Worm (Caenorhabditis elegans) whole organism, late embryonic: ENCODE data around the gene F53C3.4.

Source experiments
- C08G9.2 ChIP-seq: sonication (generic microtip); optimal IDR thresholded peaks from 2 replicates; lab custom pipeline; 2016; ENCODE audit warnings: mild to moderate bottlenecking, missing genetic modification characterization, moderate library complexity, missing compliant biosample characterization
- C38D4.7 ChIP-seq: fragments of 200-800 bp; sonication (Bioruptor generic); optimal IDR thresholded peaks from 2 replicates; lab custom pipeline; 2018; ENCODE audit warnings: mild to moderate bottlenecking, missing genetic modification characterization, moderate library complexity, missing compliant biosample characterization
- F13H6.1 ChIP-seq: sonication (generic microtip); optimal IDR thresholded peaks from 2 replicates; lab custom pipeline; 2016; ENCODE audit warnings: missing genetic modification characterization, missing compliant biosample characterization
- Y22D7AL.16 ChIP-seq: sonication (generic microtip); optimal IDR thresholded peaks from 2 replicates; lab custom pipeline; 2016; ENCODE audit warnings: missing genetic modification characterization, missing compliant biosample characterization
- ahr-1 ChIP-seq: sonication (generic microtip); optimal IDR thresholded peaks from 2 replicates; lab custom pipeline; 2016; ENCODE audit warnings: missing genetic modification characterization, missing compliant biosample characterization
- ceh-19 ChIP-seq: fragments of 200-800 bp; sonication (Bioruptor generic); optimal IDR thresholded peaks from 2 replicates; lab custom pipeline; 2018; ENCODE audit warnings: mild to moderate bottlenecking, missing genetic modification characterization, missing compliant biosample characterization
- ceh-24 ChIP-seq: sonication (generic microtip); optimal IDR thresholded peaks from 2 replicates; lab custom pipeline; 2016; ENCODE audit warnings: mild to moderate bottlenecking, missing genetic modification characterization, missing compliant biosample characterization
- ceh-31 ChIP-seq: sonication (generic microtip); optimal IDR thresholded peaks from 2 replicates; lab custom pipeline; 2016; ENCODE audit warnings: missing genetic modification characterization, missing compliant biosample characterization
- ceh-34 ChIP-seq: sonication (generic microtip); optimal IDR thresholded peaks from 2 replicates; lab custom pipeline; 2016; ENCODE audit warnings: mild to moderate bottlenecking, missing genetic modification characterization, missing compliant biosample characterization
- ceh-45 ChIP-seq: fragments of 200-800 bp; sonication (Bioruptor generic); IDR thresholded peaks from 2 replicates; pipeline ENCODE4 v1.3.6; 2022; ENCODE audit warnings: missing genetic modification reagents, missing genetic modification characterization, missing compliant biosample characterization
- ceh-6 ChIP-seq: fragments of 200-800 bp; sonication (Bioruptor generic); optimal IDR thresholded peaks from 2 replicates; lab custom pipeline; 2018; ENCODE audit warnings: mild to moderate bottlenecking, missing genetic modification characterization, missing compliant biosample characterization
- che-1 ChIP-seq: sonication (generic microtip); optimal IDR thresholded peaks from 2 replicates; lab custom pipeline; 2016; ENCODE audit warnings: mild to moderate bottlenecking, missing genetic modification characterization, missing compliant biosample characterization
- dmd-4 ChIP-seq: sonication (generic microtip); optimal IDR thresholded peaks from 2 replicates; lab custom pipeline; 2016; ENCODE audit warnings: borderline replicate concordance, missing genetic modification characterization, missing compliant biosample characterization
- elt-4 ChIP-seq: sonication (generic microtip); optimal IDR thresholded peaks from 2 replicates; lab custom pipeline; 2016; ENCODE audit warnings: missing genetic modification characterization, missing compliant biosample characterization
- eyg-1 ChIP-seq: sonication (generic microtip); optimal IDR thresholded peaks from 2 replicates; lab custom pipeline; 2016; ENCODE audit warnings: missing genotype, missing genetic modification characterization, missing compliant biosample characterization
- fax-1 ChIP-seq: sonication (generic microtip); optimal IDR thresholded peaks from 2 replicates; lab custom pipeline; 2016; ENCODE audit warnings: missing genotype, missing genetic modification characterization, missing compliant biosample characterization
- gmeb-2 ChIP-seq: sonication (generic microtip); optimal IDR thresholded peaks from 2 replicates; lab custom pipeline; 2016; ENCODE audit warnings: missing genetic modification characterization, inconsistent platforms, missing compliant biosample characterization
- hlh-13 ChIP-seq: fragments of 200-800 bp; sonication (Bioruptor generic); optimal IDR thresholded peaks from 2 replicates; lab custom pipeline; 2018; ENCODE audit warnings: mild to moderate bottlenecking, missing genetic modification characterization, missing compliant biosample characterization
- hlh-6 ChIP-seq: sonication (generic microtip); optimal IDR thresholded peaks from 2 replicates; lab custom pipeline; 2016; ENCODE audit warnings: missing genotype, missing genetic modification characterization, missing compliant biosample characterization
- lim-6 ChIP-seq: sonication (generic microtip); optimal IDR thresholded peaks from 2 replicates; lab custom pipeline; 2016; ENCODE audit warnings: missing genetic modification characterization, missing compliant biosample characterization
- nfya-1 ChIP-seq: sonication (generic microtip); optimal IDR thresholded peaks from 2 replicates; lab custom pipeline; 2017; ENCODE audit warnings: missing genetic modification characterization, mild to moderate bottlenecking, missing compliant biosample characterization, antibody characterized with exemption, moderate library complexity
- nhr-232 ChIP-seq: sonication (generic microtip); optimal IDR thresholded peaks from 2 replicates; lab custom pipeline; 2016; ENCODE audit warnings: missing genetic modification characterization, missing compliant biosample characterization
- npax-4 ChIP-seq: sonication (generic microtip); optimal IDR thresholded peaks from 2 replicates; lab custom pipeline; 2016; ENCODE audit warnings: missing genetic modification characterization, missing compliant biosample characterization
- odd-2 ChIP-seq: sonication (generic microtip); optimal IDR thresholded peaks from 2 replicates; lab custom pipeline; 2017; ENCODE audit warnings: antibody characterized with exemption, mild to moderate bottlenecking, missing genetic modification characterization, missing compliant biosample characterization
- pros-1 ChIP-seq: fragments of 150-350 bp; optimal IDR thresholded peaks from 2 replicates; lab custom pipeline; 2014; ENCODE audit warnings: missing biosample characterization, missing genetic modification reagents, missing genetic modification characterization
- ref-2 ChIP-seq: sonication (generic microtip); optimal IDR thresholded peaks from 2 replicates; lab custom pipeline; 2016; ENCODE audit warnings: missing genetic modification characterization, missing compliant biosample characterization
- rnt-1 ChIP-seq: sonication (generic microtip); optimal IDR thresholded peaks from 2 replicates; lab custom pipeline; 2016; ENCODE audit warnings: missing genetic modification characterization, missing compliant biosample characterization
- sdc-2 ChIP-seq: sonication (generic microtip); optimal IDR thresholded peaks from 2 replicates; lab custom pipeline; 2016; ENCODE audit warnings: missing genotype, missing genetic modification characterization, missing compliant biosample characterization
- sox-2 ChIP-seq: fragments of 200-800 bp; sonication (Bioruptor generic); IDR thresholded peaks from 2 replicates; pipeline ENCODE4 v1.3.6; 2022; ENCODE audit warnings: missing genetic modification reagents, missing genetic modification characterization, missing compliant biosample characterization
- sox-4 ChIP-seq: sonication (generic microtip); optimal IDR thresholded peaks from 2 replicates; lab custom pipeline; 2017; ENCODE audit warnings: mild to moderate bottlenecking, missing genetic modification characterization, inconsistent platforms, missing compliant biosample characterization
- tbx-2 ChIP-seq: sonication (generic microtip); optimal IDR thresholded peaks from 2 replicates; lab custom pipeline; 2016; ENCODE audit warnings: missing genetic modification characterization, missing compliant biosample characterization
- ttx-3 ChIP-seq: sonication (generic microtip); optimal IDR thresholded peaks from 2 replicates; lab custom pipeline; 2016; ENCODE audit warnings: missing genetic modification reagents, missing genetic modification characterization, missing compliant biosample characterization
- unc-86 ChIP-seq: sonication (generic microtip); optimal IDR thresholded peaks from 2 replicates; lab custom pipeline; 2016; ENCODE audit warnings: missing genetic modification characterization, missing compliant biosample characterization

Gene F53C3.4

DNA sequence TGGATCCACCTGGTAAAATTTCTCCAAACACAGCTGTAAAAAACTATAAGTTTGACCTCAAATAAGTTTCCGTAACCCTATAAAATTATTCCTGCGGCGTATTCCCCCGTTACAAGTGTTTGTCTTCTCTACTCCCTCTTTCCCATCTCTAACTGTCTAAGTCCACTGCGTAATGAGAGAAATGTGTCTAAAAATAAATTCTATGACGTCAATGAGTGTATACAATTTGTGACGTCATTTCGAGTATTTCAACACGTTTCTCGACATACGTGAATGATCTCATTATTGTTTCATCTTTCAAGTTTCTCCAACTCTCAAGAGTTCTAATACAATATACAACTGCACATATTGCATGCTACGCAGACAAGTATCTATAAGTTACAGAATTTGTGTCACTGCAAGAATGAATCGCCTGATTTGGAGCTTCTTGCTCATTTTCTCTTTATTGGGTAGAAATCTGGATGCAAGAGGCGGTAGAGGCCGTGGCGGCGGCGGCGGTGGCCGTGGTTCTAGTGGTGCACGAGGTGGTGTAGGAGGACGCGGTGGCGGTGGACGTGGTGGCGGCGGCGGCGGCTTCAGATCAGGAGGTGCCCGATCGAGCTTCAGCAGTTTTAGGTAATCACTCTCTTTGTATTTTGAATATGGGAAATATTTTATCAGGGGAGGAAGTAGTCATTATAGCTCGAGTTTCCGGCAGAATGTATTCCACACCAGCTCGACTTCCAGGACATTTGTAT, 3.3 kb upstream of the F53C3.4 start, which contains the start of gene F53C3.6 (continued):
- TF ChIP-seq sdc-2 (tag; lab: Kevin White, UChicago) (peak; percentile 20), tbx-2 (tag; lab: Kevin White, UChicago) (peak; percentile 40), F13H6.1 (no peak), sox-4 (tag; lab: Kevin White, UChicago) (no peak), pros-1 (tag; lab: Kevin White, UChicago) (no peak), odd-2 (tag; lab: Kevin White, UChicago) (no peak), ceh-31 (tag; lab: Kevin White, UChicago) (peak; percentile 55)

DNA sequence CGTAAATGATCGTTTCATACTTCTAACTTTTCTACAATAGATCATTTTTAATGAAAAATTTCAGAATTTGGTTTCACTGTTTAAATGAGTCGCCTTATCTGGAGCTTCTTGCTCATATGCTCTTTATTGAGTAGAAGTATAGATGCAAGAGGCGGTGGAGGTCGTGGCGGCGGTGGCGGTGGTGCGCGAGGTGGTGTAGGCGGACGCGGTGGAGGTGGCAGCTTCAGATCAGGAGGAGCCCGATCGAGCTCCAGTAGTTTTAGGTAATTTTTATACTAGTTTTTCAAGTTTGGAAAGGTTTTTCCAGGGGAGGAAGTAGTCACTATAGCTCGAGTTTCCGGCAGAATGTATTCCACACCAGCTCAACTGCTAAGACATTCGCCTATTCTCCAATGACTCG, 1.6 kb downstream of the F53C3.4 start, which contains the start of gene F53C3.3:
TSS of gene F53C3.3 (plus strand) at position 59 of the 400 bp plus-strand sequence.
- TF ChIP-seq ceh-45 (GFP tag; lab: Robert Waterston, UW) (no peak), gmeb-2 (tag; lab: Kevin White, UChicago) (no peak), ceh-34 (no peak), hlh-13 (GFP tag; lab: Kevin White, UChicago) (no peak), fax-1 (no peak), C38D4.7 (GFP tag; lab: Kevin White, UChicago) (no peak), sox-2 (no peak), C08G9.2 (tag; lab: Kevin White, UChicago) (no peak), ref-2 (tag; lab: Kevin White, UChicago) (no peak), dmd-4 (tag; lab: Kevin White, UChicago) (no peak)

DNA sequence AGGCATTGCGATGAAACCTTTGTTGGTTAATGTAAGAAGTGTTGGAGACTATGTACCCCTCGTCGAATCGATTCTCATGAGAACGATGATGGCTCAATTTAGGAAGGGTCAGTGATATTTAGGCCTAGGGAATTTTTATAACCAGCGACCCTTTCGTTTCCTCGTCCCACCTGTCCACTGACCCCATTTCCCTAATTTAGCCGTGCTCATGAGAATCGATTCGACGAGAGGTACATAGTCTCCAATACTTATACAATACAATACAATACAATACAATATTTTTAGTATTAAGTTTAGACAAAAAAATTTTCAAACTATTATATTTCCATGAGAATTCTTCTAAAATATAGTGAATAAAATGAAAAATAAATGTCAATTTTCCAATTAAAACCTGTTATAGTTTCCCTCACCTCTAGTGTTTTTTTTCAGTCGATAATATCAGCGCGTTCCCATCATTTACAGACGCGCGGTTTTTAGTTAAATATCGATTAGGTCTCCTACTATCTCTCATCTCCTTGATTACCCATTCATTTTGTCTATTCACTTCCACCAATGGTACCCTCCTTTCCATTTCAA, 5.5 kb downstream of the F53C3.4 start, which contains the start of the genes F53C3.11 and fbxb-103:
TSS of gene F53C3.11 (minus strand) at position 101 of the 576 bp plus-strand sequence.
TSS of gene fbxb-103 (plus strand) at position 526 of the 576 bp plus-strand sequence.
- TF ChIP-seq eyg-1 (tag; lab: Kevin White, UChicago), result no peak
- TF ChIP-seq ceh-6 (GFP tag; lab: Kevin White, UChicago), result no peak
- TF ChIP-seq ceh-24 (tag; lab: Kevin White, UChicago), result no peak
- TF ChIP-seq C38D4.7 (GFP tag; lab: Kevin White, UChicago), result no peak
- TF ChIP-seq ref-2 (tag; lab: Kevin White, UChicago), result no peak
- TF ChIP-seq Y22D7AL.16 (tag; lab: Kevin White, UChicago), result no peak
- TF ChIP-seq gmeb-2 (tag; lab: Kevin White, UChicago), result no peak
- TF ChIP-seq elt-4, result no peak
- no peak for TF ChIP-seq ceh-45 (GFP tag; lab: Robert Waterston, UW)
- TF ChIP-seq unc-86 (tag; lab: Kevin White, UChicago), result no peak
- TF ChIP-seq ttx-3 (tag; lab: Kevin White, UChicago), result no peak
- TF ChIP-seq ceh-19 (GFP tag; lab: Kevin White, UChicago), result no peak
- no peak for TF ChIP-seq npax-4
- TF ChIP-seq nhr-232 (tag; lab: Kevin White, UChicago), result no peak
- no peak for TF ChIP-seq hlh-6 (tag; lab: Kevin White, UChicago)
- no peak for TF ChIP-seq lim-6 (tag; lab: Kevin White, UChicago)
- TF ChIP-seq che-1, result no peak

DNA sequence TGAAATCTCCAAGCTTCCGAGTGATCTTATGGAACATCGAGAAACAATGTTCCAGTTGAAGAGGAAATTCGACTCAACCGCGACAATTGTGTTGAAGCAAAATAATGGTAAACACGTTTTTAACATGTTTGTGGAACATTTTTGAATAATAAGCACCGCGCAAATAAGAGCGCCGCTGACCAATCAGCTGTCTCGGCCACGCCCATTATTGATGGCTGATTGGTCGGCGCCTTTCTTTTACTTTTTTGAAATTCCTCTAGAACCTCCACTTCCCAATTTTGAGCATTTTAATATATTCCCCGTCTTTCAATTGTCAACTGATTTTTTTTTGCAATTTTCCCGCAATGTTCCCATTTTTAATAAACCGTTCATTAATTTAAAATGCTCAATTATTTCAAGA, 6.9 kb downstream of the F53C3.4 start:
- TF ChIP-seq nfya-1 (tag; lab: Kevin White, UChicago) (peak; percentile 74), ahr-1 (tag; lab: Kevin White, UChicago) (no peak), rnt-1 (tag; lab: Kevin White, UChicago) (no peak)
